Worm (Caenorhabditis elegans): ENCODE results near the gene srh-17.

srh-17 gene

DNA sequence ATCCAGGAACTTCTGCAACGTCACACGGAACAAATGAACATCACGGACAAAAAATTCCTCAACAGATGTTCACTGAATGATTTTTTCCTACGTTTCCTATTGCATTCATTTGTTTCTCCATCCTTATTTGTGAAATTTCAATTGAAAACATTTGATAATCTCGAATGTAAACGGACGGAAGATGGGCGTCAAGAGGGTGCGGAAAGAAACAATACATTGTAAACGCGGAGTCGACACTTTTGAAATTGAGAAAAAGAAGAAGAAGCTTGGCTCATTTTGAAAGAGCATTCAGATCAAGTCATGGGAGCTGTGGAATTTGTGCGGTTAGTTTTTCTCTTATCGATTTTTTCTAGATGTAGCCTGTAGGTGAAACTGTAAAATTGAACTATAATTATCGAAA is 1.9 kb downstream of the srh-17 start, which contains the start of gene C47E8.9:
Gene C47E8.9 (plus strand): TSS at position 301 of the 400 bp plus-strand sequence.
- TF ChIP-seq skn-1 (tag; optimal IDR thresholded peaks at IDR 0.05) (no peak), nhr-237 (tag; optimal IDR thresholded peaks at IDR 0.05) (no peak), F13H6.1 (tag; optimal IDR thresholded peaks at IDR 0.05) (no peak), nhr-12 (tag; optimal IDR thresholded peaks at IDR 0.05) (no peak)

DNA sequence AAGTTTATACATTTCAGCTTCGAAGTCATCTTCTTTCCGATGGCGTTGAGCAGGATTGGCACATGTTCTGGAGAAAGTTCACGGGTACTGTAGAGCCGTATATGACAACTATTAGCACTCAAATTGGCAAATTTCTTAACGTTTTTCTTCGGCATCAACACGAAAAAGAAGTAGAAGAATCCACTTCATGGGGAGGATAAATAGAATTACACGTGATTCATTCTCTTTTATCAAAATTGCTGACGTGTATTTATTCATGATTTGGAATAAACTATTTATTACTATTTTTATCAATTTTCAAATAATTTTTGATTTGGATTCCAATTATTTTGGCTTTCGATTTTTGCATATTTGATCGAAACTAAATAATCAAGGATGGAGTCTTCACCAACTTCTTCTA is 4.6 kb downstream of the srh-17 start, which contains the start of gene C47E8.1:
Gene C47E8.1 (plus strand): TSS at position 301 of the 400 bp plus-strand sequence.
- TF ChIP-seq aly-2 (tag; optimal IDR thresholded peaks at IDR 0.05) (no peak), blmp-1 (tag; optimal IDR thresholded peaks at IDR 0.05; ENCODE audit: insufficient read depth) (no peak), gmeb-1 (tag; optimal IDR thresholded peaks at IDR 0.05) (no peak), sma-3 (GFP tag; optimal IDR thresholded peaks at IDR 0.05) (no peak), nhr-12 (tag; optimal IDR thresholded peaks at IDR 0.05) (no peak), nhr-23 (tag; optimal IDR thresholded peaks at IDR 0.05) (no peak), ztf-11 (tag; optimal IDR thresholded peaks at IDR 0.05) (no peak), elt-1 (tag; optimal IDR thresholded peaks at IDR 0.05) (no peak), lin-13 (GFP tag; optimal IDR thresholded peaks at IDR 0.05) (no peak), alr-1 (tag; optimal IDR thresholded peaks at IDR 0.05) (no peak), peb-1 (tag; optimal IDR thresholded peaks at IDR 0.05) (no peak), unc-62 (GFP tag; optimal IDR thresholded peaks at IDR 0.05) (no peak), crh-2 (tag; optimal IDR thresholded peaks at IDR 0.05) (no peak), elt-3 (tag; optimal IDR thresholded peaks at IDR 0.05) (no peak)

DNA sequence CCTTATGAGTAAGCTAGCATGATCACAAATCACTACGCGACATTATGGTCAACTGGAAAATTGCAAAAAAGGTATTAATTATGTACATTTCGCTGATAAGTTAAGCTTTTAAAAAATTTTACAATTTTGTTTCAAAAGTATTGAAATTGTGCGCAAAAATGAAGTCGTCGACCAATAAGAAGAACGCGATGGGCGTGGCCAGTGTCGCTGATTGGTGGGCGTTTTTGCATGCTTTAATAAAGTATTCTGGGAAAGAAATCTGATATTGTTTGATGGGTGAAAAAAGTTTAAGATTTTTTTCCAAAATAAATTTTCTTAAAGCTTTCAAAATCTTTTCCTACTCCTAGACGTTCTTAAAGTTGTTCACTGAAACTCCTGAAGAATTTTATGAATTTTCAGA is 17.2 kb downstream of the srh-17 start:
- no peak for TF ChIP-seq mbf-1 (tag; optimal IDR thresholded peaks at IDR 0.05)

DNA sequence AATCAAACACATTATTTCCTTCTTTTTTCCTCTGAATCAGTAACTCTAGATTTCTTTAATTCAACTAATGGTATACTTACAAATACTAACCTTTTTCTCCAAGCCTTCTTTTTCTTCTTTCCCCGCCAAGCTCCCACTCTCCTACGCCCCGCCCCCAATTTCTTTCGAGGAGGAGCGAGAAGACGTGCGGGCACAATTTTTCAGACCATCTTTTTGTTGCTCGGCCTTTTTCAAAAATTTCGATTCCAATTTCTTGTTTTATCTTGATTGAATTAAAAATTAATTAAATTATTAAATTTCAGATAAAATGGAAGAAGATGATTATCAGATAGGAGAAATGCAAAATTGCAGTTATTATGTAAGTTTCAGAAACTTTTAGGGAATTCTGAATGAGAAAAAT is 18.9 kb downstream of the srh-17 start, which contains the start of gene C47E8.3:
Gene C47E8.3 (plus strand): TSS at position 301 of the 400 bp plus-strand sequence.
- TF ChIP-seq ztf-4 (tag; optimal IDR thresholded peaks at IDR 0.05) (no peak), dmd-4 (tag; optimal IDR thresholded peaks at IDR 0.05) (no peak), nhr-6 (tag; optimal IDR thresholded peaks at IDR 0.05) (no peak), alr-1 (tag; optimal IDR thresholded peaks at IDR 0.05) (no peak), gmeb-1 (tag; optimal IDR thresholded peaks at IDR 0.05) (no peak), nhr-10 (tag; optimal IDR thresholded peaks at IDR 0.05) (no peak), blmp-1 (tag; optimal IDR thresholded peaks at IDR 0.05; ENCODE audit: insufficient read depth) (no peak)

DNA sequence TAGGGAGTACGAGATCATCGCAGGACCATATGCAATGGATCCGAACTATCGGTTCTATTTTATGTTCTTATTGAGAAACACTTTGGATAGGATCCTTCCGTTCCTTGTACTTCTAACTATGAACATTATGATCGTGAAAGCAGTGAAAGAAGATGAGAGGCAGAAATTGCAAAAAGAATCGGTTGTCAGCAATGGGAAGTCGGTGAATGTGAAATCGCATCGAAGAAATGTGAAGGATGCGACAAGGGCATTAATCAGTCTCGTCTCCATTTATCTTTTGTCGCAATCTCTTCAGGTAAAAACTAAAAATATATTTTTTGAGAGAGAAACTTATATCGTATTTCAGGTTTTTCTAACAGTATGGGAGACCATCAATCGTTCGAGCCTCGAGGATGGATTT is 21.8 kb downstream of the srh-17 start:
- TF ChIP-seq nhr-6 (tag; optimal IDR thresholded peaks at IDR 0.05): no peak
- no peak for TF ChIP-seq snpc-4 (tag; optimal IDR thresholded peaks at IDR 0.05)
- TF ChIP-seq fos-1 (tag; optimal IDR thresholded peaks at IDR 0.05): no peak
- no peak for TF ChIP-seq unc-39 (tag; optimal IDR thresholded peaks at IDR 0.05)
- TF ChIP-seq nhr-237 (tag; optimal IDR thresholded peaks at IDR 0.05): no peak
- no peak for TF ChIP-seq lin-11 (tag; optimal IDR thresholded peaks at IDR 0.05)
- no peak for TF ChIP-seq unc-55 (GFP tag; optimal IDR thresholded peaks at IDR 0.05)
- peak; percentile 14 for TF ChIP-seq C34F6.9 (tag; optimal IDR thresholded peaks at IDR 0.05)

DNA sequence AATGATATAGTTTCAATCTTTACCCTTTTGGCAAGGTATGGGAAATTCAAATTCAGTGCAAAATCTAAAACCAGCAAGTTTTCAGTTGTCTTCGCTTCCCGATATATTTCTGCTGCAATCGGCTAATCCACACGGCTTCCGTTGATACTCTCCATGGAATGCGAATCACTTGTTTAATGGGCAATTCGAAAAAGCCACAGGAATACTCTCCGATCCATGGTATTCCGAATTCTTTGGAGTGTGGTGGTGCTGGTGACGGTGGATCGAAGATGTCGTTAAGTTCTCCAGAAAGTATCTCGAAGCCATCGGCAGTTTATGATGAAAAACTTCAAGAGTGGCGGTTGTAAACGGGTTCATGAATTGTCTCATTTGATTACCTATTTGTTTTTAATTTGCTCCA is 22.2 kb downstream of the srh-17 start:
- TF ChIP-seq ama-1 (optimal IDR thresholded peaks at IDR 0.05): peak; percentile 40
- no peak for TF ChIP-seq mbf-1 (tag; optimal IDR thresholded peaks at IDR 0.05)

DNA sequence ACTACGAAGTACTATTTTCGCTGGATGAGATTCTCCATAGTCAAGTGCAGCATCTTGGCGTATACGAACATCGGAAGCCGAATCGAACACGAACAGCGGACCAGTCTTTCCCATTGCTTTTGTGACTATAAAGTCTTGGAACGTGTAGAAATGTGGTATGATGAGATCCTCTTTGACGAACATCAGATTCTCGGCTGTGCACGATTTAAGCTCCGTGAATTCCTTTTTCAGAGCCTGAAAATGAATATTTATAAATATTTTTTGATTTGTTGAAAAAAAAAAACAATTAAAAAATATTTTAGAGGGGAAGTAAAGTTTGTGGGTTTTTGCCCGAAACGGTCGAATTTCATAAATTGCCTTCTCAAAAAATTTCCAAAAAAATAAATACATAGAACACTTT is 22.8 kb downstream of the srh-17 start:
- no peak for TF ChIP-seq sma-3 (GFP tag; optimal IDR thresholded peaks at IDR 0.05)
- TF ChIP-seq R02D3.7 (tag; optimal IDR thresholded peaks at IDR 0.05): no peak
- TF ChIP-seq Y55F3AM.14 (GFP tag; optimal IDR thresholded peaks at IDR 0.05): no peak
- TF ChIP-seq nhr-12 (tag; optimal IDR thresholded peaks at IDR 0.05): no peak
